Fruit fly (Drosophila melanogaster) whole organism, embryonic: Measurements from ENCODE around the gene CG11458.

Source experiments
- Asciz ChIP-seq: fragments of 200-800 bp; sonication (Bioruptor generic); optimal IDR thresholded peaks from 2 replicates; lab custom pipeline; 2017; ENCODE audit warnings: missing biosample characterization, mild to moderate bottlenecking, missing genetic modification characterization, missing genetic modification reagents
- Atf6 ChIP-seq: fragments of 200-800 bp; sonication (Bioruptor generic); IDR thresholded peaks from 2 replicates; pipeline ENCODE4 v1.3.6; 2022; ENCODE audit warnings: missing biosample characterization, missing genetic modification characterization
- B-H2 ChIP-seq: fragments of 200-800 bp; sonication (Bioruptor generic); optimal IDR thresholded peaks from 2 replicates; lab custom pipeline; 2018; ENCODE audit warnings: missing biosample characterization, mild to moderate bottlenecking, missing genetic modification characterization
- CG11085 ChIP-seq: fragments of 200-800 bp; sonication (Bioruptor generic); IDR thresholded peaks from 2 replicates; pipeline ENCODE4 v1.3.6; 2022; ENCODE audit warnings: missing biosample characterization, missing genetic modification characterization
- CG11560 ChIP-seq: fragments of 200-800 bp; sonication (Bioruptor generic); IDR thresholded peaks from 3 replicates; pipeline ENCODE4 v1.3.6; 2022; ENCODE audit warnings: missing biosample characterization, missing genetic modification characterization
- CG12769 ChIP-seq: fragments of 200-800 bp; sonication (Bioruptor generic); optimal IDR thresholded peaks from 2 replicates; lab custom pipeline; 2019; ENCODE audit warnings: missing biosample characterization, mild to moderate bottlenecking, missing genetic modification characterization, moderate library complexity
- CG15269 ChIP-seq: fragments of 200-800 bp; sonication (Bioruptor generic); optimal IDR thresholded peaks from 2 replicates; lab custom pipeline; 2018; ENCODE audit warnings: missing biosample characterization, mild to moderate bottlenecking, missing genetic modification characterization, moderate library complexity
- CG30403 ChIP-seq: fragments of 200-800 bp; sonication (Bioruptor generic); optimal IDR thresholded peaks from 3 replicates; lab custom pipeline; 2016; ENCODE audit warnings: missing biosample characterization, missing genetic modification characterization
- CG3163 ChIP-seq: fragments of 200-800 bp; sonication (Bioruptor generic); optimal IDR thresholded peaks from 3 replicates; lab custom pipeline; 2016; ENCODE audit warnings: missing biosample characterization, missing genetic modification characterization
- CG32532 ChIP-seq: fragments of 200-800 bp; sonication (Bioruptor generic); IDR thresholded peaks from 2 replicates; pipeline ENCODE4 v1.3.6; 2022; ENCODE audit warnings: missing biosample characterization, missing genetic modification characterization
- CG3847 ChIP-seq: fragments of 200-800 bp; sonication (Bioruptor generic); IDR thresholded peaks from 2 replicates; pipeline ENCODE4 v1.3.6; 2022; ENCODE audit warnings: missing biosample characterization, missing genetic modification characterization
- CG3995 ChIP-seq: fragments of 200-800 bp; sonication (Bioruptor generic); optimal IDR thresholded peaks from 3 replicates; lab custom pipeline; 2016; ENCODE audit warnings: missing biosample characterization, missing genetic modification characterization
- CG4328 ChIP-seq: fragments of 200-800 bp; sonication (Bioruptor generic); optimal IDR thresholded peaks from 3 replicates; lab custom pipeline; 2017; ENCODE audit warnings: missing biosample characterization, missing genetic modification reagents, missing genetic modification characterization
- CG6791 ChIP-seq: fragments of 200-800 bp; sonication (Bioruptor generic); IDR thresholded peaks from 3 replicates; pipeline ENCODE4 v1.3.6; 2022; ENCODE audit warnings: missing biosample characterization, missing genetic modification characterization; ENCODE audit not compliant: partially characterized antibody
- CG7928 ChIP-seq: fragments of 200-800 bp; sonication (Bioruptor generic); optimal IDR thresholded peaks from 2 replicates; lab custom pipeline; 2017; ENCODE audit warnings: missing biosample characterization, mild to moderate bottlenecking, missing genetic modification characterization
- CG9215 ChIP-seq: fragments of 200-800 bp; sonication (Bioruptor generic); IDR thresholded peaks from 2 replicates; pipeline ENCODE4 v1.3.6; 2022; ENCODE audit warnings: missing biosample characterization, missing genetic modification characterization
- CG9609 ChIP-seq: fragments of 200-800 bp; sonication (Bioruptor generic); optimal IDR thresholded peaks from 3 replicates; lab custom pipeline; 2016; ENCODE audit warnings: missing biosample characterization, missing genetic modification characterization
- CG9876 ChIP-seq: fragments of 200-800 bp; sonication (Bioruptor generic); optimal IDR thresholded peaks from 2 replicates; lab custom pipeline; 2016; ENCODE audit warnings: missing biosample characterization, missing genetic modification characterization
- D ChIP-seq, 2 experiments: fragments of 200-800 bp in 1 of 2; fragments of >200 bp in 1 of 2; sonication (Bioruptor generic) in 1 of 2; optimal IDR thresholded peaks; 2 replicates in 1 of 2; 3 replicates in 1 of 2; lab custom pipeline; 2017; ENCODE audit warnings: mild to moderate bottlenecking in 1 of 2, missing biosample characterization in 1 of 2, missing genetic modification characterization in 1 of 2, missing genetic modification reagents in 1 of 2
- Fer1 ChIP-seq: fragments of 200-800 bp; sonication (Bioruptor generic); optimal IDR thresholded peaks from 2 replicates; lab custom pipeline; 2017; ENCODE audit warnings: missing biosample characterization, mild to moderate bottlenecking, missing genetic modification characterization
- Fer2 ChIP-seq: fragments of 200-800 bp; sonication (Bioruptor generic); optimal IDR thresholded peaks from 2 replicates; lab custom pipeline; 2018; ENCODE audit warnings: missing biosample characterization, mild to moderate bottlenecking, missing genetic modification characterization, moderate library complexity
- HLH3B ChIP-seq: fragments of 200-800 bp; sonication (Bioruptor generic); IDR thresholded peaks from 2 replicates; pipeline ENCODE4 v1.3.6; 2022; ENCODE audit warnings: missing biosample characterization, missing genetic modification characterization
- HLH54F ChIP-seq: fragments of 200-800 bp; sonication (Bioruptor generic); optimal IDR thresholded peaks from 3 replicates; lab custom pipeline; 2016; ENCODE audit warnings: missing biosample characterization, missing genetic modification characterization
- Hand ChIP-seq: fragments of 200-800 bp; sonication (Bioruptor generic); optimal IDR thresholded peaks from 2 replicates; lab custom pipeline; 2017; ENCODE audit warnings: mild to moderate bottlenecking, missing biosample characterization, missing genetic modification reagents, missing genetic modification characterization
- MTF-1 ChIP-seq: fragments of 200-800 bp; sonication (Bioruptor generic); optimal IDR thresholded peaks from 2 replicates; lab custom pipeline; 2018; ENCODE audit warnings: missing biosample characterization, mild to moderate bottlenecking, missing genetic modification characterization, borderline replicate concordance
- Mad ChIP-seq: fragments of 200-800 bp; sonication (Bioruptor generic); optimal IDR thresholded peaks from 2 replicates; lab custom pipeline; 2016; ENCODE audit warnings: missing biosample characterization, missing genetic modification characterization
- NC2α ChIP-seq: fragments of 200-800 bp; sonication (Bioruptor generic); optimal IDR thresholded peaks from 2 replicates; lab custom pipeline; 2016; ENCODE audit warnings: missing biosample characterization, missing genetic modification characterization
- NfI ChIP-seq: fragments of 200-800 bp; sonication (Bioruptor generic); optimal IDR thresholded peaks from 3 replicates; lab custom pipeline; 2018; ENCODE audit warnings: missing biosample characterization, mild to moderate bottlenecking, missing genetic modification characterization, moderate library complexity
- Poxn ChIP-seq: fragments of 200-800 bp; sonication (Bioruptor generic); IDR thresholded peaks from 2 replicates; pipeline ENCODE4 v1.3.6; 2022; ENCODE audit warnings: missing biosample characterization, missing genetic modification characterization
- Sin3A ChIP-seq: fragments of >200 bp; optimal IDR thresholded peaks from 2 replicates; lab custom pipeline; 2018
- Tbp ChIP-seq: fragments of >200 bp; optimal IDR thresholded peaks from 2 replicates; lab custom pipeline; 2018; ENCODE audit warnings: missing biosample characterization, missing genetic modification characterization
- bbx ChIP-seq: fragments of 200-800 bp; sonication (Bioruptor generic); IDR thresholded peaks from 2 replicates; pipeline ENCODE4 v1.3.6; 2022; ENCODE audit warnings: missing biosample characterization, missing genetic modification characterization; ENCODE audit not compliant: partially characterized antibody
- btn ChIP-seq: fragments of 200-800 bp; sonication (Bioruptor generic); optimal IDR thresholded peaks from 2 replicates; lab custom pipeline; 2016; ENCODE audit warnings: missing biosample characterization, missing genetic modification characterization
- cas ChIP-seq: fragments of 200-800 bp; sonication (Bioruptor generic); IDR thresholded peaks from 2 replicates; pipeline ENCODE4 v1.3.6; 2022; ENCODE audit warnings: missing biosample characterization, missing genetic modification characterization
- grau ChIP-seq: fragments of 200-800 bp; optimal IDR thresholded peaks from 3 replicates; lab custom pipeline; 2019; ENCODE audit warnings: missing biosample characterization, mild to moderate bottlenecking, missing genetic modification characterization, moderate library complexity
- gsb-n ChIP-seq: fragments of 200-800 bp; sonication (Bioruptor generic); optimal IDR thresholded peaks from 3 replicates; lab custom pipeline; 2018; ENCODE audit warnings: missing biosample characterization, mild to moderate bottlenecking, missing genetic modification characterization
- kah ChIP-seq: fragments of 200-800 bp; sonication (Bioruptor generic); optimal IDR thresholded peaks from 2 replicates; lab custom pipeline; 2018; ENCODE audit warnings: missing biosample characterization, mild to moderate bottlenecking, missing genetic modification characterization
- knrl ChIP-seq: fragments of 200-800 bp; sonication (Bioruptor generic); IDR thresholded peaks from 3 replicates; pipeline ENCODE4 v1.3.6; 2022; ENCODE audit warnings: missing biosample characterization, missing genetic modification characterization; ENCODE audit not compliant: partially characterized antibody
- lab ChIP-seq: fragments of 200-800 bp; sonication (Bioruptor generic); optimal IDR thresholded peaks from 3 replicates; lab custom pipeline; 2017; ENCODE audit warnings: missing biosample characterization, missing genetic modification characterization, mild to moderate bottlenecking, moderate library complexity, missing genetic modification reagents
- lilli ChIP-seq: fragments of 200-800 bp; sonication (Bioruptor generic); optimal IDR thresholded peaks from 3 replicates; lab custom pipeline; 2016; ENCODE audit warnings: missing biosample characterization, missing genetic modification characterization
- nmo ChIP-seq: fragments of 200-800 bp; sonication (Bioruptor generic); optimal IDR thresholded peaks from 2 replicates; lab custom pipeline; 2018; ENCODE audit warnings: missing biosample characterization, mild to moderate bottlenecking, missing genetic modification characterization, moderate library complexity
- org-1 ChIP-seq: fragments of 200-800 bp; sonication (Bioruptor generic); optimal IDR thresholded peaks from 2 replicates; lab custom pipeline; 2017; ENCODE audit warnings: missing biosample characterization, missing genetic modification characterization
- pb ChIP-seq: fragments of 200-800 bp; sonication (Bioruptor generic); optimal IDR thresholded peaks from 3 replicates; lab custom pipeline; 2016; ENCODE audit warnings: missing biosample characterization, missing genetic modification characterization
- pzg ChIP-seq: fragments of 200-800 bp; sonication (Bioruptor generic); optimal IDR thresholded peaks from 3 replicates; lab custom pipeline; 2018; ENCODE audit warnings: missing biosample characterization, mild to moderate bottlenecking, missing genetic modification characterization, moderate library complexity
- sc ChIP-seq, 3 experiments: fragments of >200 bp in 2 of 3; fragments of 200-800 bp in 1 of 3; sonication (Bioruptor generic) in 1 of 3; optimal IDR thresholded peaks; 2 replicates in 2 of 3; 3 replicates in 1 of 3; lab custom pipeline; 2017; ENCODE audit warnings: mild to moderate bottlenecking in 1 of 3, missing biosample characterization in 1 of 3, missing genetic modification characterization in 1 of 3, missing genetic modification reagents in 1 of 3
- sens-2 ChIP-seq: fragments of 200-800 bp; sonication (Bioruptor generic); IDR thresholded peaks from 2 replicates; pipeline ENCODE4 v1.3.6; 2022; ENCODE audit warnings: missing biosample characterization, missing genetic modification characterization
- sna ChIP-seq: fragments of 200-800 bp; sonication (Bioruptor generic); IDR thresholded peaks from 2 replicates; pipeline ENCODE4 v1.3.6; 2022; ENCODE audit warnings: missing biosample characterization, missing genetic modification characterization; ENCODE audit not compliant: partially characterized antibody
- tgo ChIP-seq: fragments of 200-800 bp; sonication (Bioruptor generic); IDR thresholded peaks from 3 replicates; pipeline ENCODE4 v1.3.6; 2022; ENCODE audit warnings: missing biosample characterization, missing genetic modification characterization
- tio ChIP-seq: fragments of 200-800 bp; sonication (Bioruptor generic); optimal IDR thresholded peaks from 2 replicates; lab custom pipeline; 2017; ENCODE audit warnings: missing biosample characterization, missing genetic modification characterization, inconsistent platforms
- wdn ChIP-seq: fragments of 200-800 bp; sonication (Bioruptor generic); IDR thresholded peaks from 2 replicates; pipeline ENCODE4 v1.3.6; 2022; ENCODE audit warnings: missing biosample characterization, missing genetic modification characterization

CG11458 gene

DNA sequence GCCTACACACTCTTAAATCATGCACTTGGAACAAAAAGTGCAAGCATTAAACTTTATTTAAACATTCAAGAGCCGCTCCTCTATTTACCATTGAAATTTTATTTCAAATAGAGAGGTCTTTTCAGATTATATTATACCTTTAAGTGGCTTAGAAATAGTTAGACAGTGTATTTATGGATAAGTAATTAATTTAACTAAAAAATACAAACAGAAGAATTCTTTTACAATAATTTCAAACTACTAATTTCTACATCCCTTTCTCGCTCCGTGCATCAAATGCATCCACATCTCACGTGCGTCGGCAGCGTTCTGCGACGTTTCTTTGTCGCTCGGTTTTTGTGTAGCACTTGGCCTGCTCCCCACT lies 44.5 kb downstream of the CG11458 start (continued):
- TF ChIP-seq CG9609 (GFP tag; lab: Kevin White, UChicago) = peak; percentile 0
- TF ChIP-seq Fer1 (GFP tag; lab: Kevin White, UChicago) = no peak
- peak; percentile 49 for TF ChIP-seq org-1
- TF ChIP-seq NfI (GFP tag; lab: Kevin White, UChicago) = peak; percentile 40
- TF ChIP-seq CG9876 = no peak
- TF ChIP-seq CG15269 = peak; percentile 37
- TF ChIP-seq sna = no peak
- no peak for TF ChIP-seq sens-2 (GFP tag; lab: Robert Waterston, UW)
- peak; percentile 88 for TF ChIP-seq nmo (GFP tag; lab: Kevin White, UChicago)
- TF ChIP-seq kah = peak; percentile 31
- no peak; the same call in 1 of the 2 replicates for TF ChIP-seq Atf6 (GFP tag; lab: Robert Waterston, UW)
- TF ChIP-seq pb (GFP tag; lab: Kevin White, UChicago) = peak; percentile 3
- TF ChIP-seq knrl (GFP tag; lab: Robert Waterston, UW) = no peak
- peak; percentile 41 for TF ChIP-seq tio (GFP tag; lab: Kevin White, UChicago)
- no peak for TF ChIP-seq CG11085 (GFP tag; lab: Robert Waterston, UW)
- TF ChIP-seq CG3847 = peak; percentile 15; the same call in 1 of the 2 replicates
- TF ChIP-seq Hand (GFP tag; lab: Kevin White, UChicago) = no peak
- TF ChIP-seq Mad = peak; percentile 25
- peak; percentile 5 for TF ChIP-seq MTF-1 (GFP tag; lab: Kevin White, UChicago)
- TF ChIP-seq CG12769 (tag; lab: Kevin White, UChicago) = no peak
- TF ChIP-seq B-H2 = no peak
- TF ChIP-seq wdn (GFP tag; lab: Robert Waterston, UW) = no peak
- peak; percentile 78 for TF ChIP-seq Asciz
- no peak for TF ChIP-seq pzg (GFP tag; lab: Kevin White, UChicago)
- peak; percentile 63 for TF ChIP-seq grau (tag; lab: Kevin White, UChicago)
- no peak for TF ChIP-seq NC2α (GFP tag; lab: Kevin White, UChicago)
- no peak for TF ChIP-seq Sin3A
- TF ChIP-seq lilli = peak; percentile 21
- TF ChIP-seq lab (GFP tag; lab: Kevin White, UChicago) = peak; percentile 52
- TF ChIP-seq Tbp (GFP tag; lab: Kevin White, UChicago) = no peak
- TF ChIP-seq Fer2 (tag; lab: Kevin White, UChicago) = no peak
- no peak for TF ChIP-seq CG11560 (tag; lab: Robert Waterston, UW)
- peak; percentile 54 for TF ChIP-seq CG3163 (GFP tag; lab: Kevin White, UChicago)
- TF ChIP-seq CG3995 (GFP tag; lab: Kevin White, UChicago) = no peak
- no peak for TF ChIP-seq cas
- peak; percentile 63 for TF ChIP-seq CG30403 (GFP tag; lab: Kevin White, UChicago)
- TF ChIP-seq D (optimal IDR thresholded peaks at IDR 0.05; lab: Kevin White, UChicago) = no peak
- TF ChIP-seq D (GFP tag; optimal IDR thresholded peaks at IDR 0.05; lab: Kevin White, UChicago) = peak; percentile 81
- no peak for TF ChIP-seq CG7928 (GFP tag; lab: Kevin White, UChicago)
- no peak for TF ChIP-seq CG9215 (GFP tag; lab: Robert Waterston, UW)
- peak; percentile 80 for TF ChIP-seq gsb-n (tag; lab: Kevin White, UChicago)
- no peak for TF ChIP-seq Poxn (GFP tag; lab: Robert Waterston, UW)
- no peak for TF ChIP-seq HLH54F (GFP tag; lab: Kevin White, UChicago)
- peak; percentile 58; the same call in 1 of the 2 replicates for TF ChIP-seq HLH3B (GFP tag; lab: Robert Waterston, UW)
- no peak for TF ChIP-seq CG6791 (GFP tag; lab: Robert Waterston, UW)
- TF ChIP-seq CG4328 = peak; percentile 41
- no peak for TF ChIP-seq bbx (GFP tag; lab: Robert Waterston, UW)
- no peak for TF ChIP-seq btn (GFP tag; lab: Kevin White, UChicago)
- TF ChIP-seq tgo = peak; percentile 37; the same call in 2 of the 3 replicates
- TF ChIP-seq sc (optimal IDR thresholded peaks at IDR 0.05; lab: Kevin White, UChicago) = no peak
- TF ChIP-seq sc (GFP tag; optimal IDR thresholded peaks at IDR 0.05; lab: Kevin White, UChicago) = peak; percentile 66
- TF ChIP-seq CG32532 (GFP tag; lab: Robert Waterston, UW) = no peak
